Worm (Caenorhabditis elegans) whole organism, late embryonic: ENCODE data around the gene mma-1.

Source experiments
- ceh-30 ChIP-seq: fragments of 150-350 bp; optimal IDR thresholded peaks from 2 replicates; lab custom pipeline; 2014; ENCODE audit warnings: missing biosample characterization, missing genetic modification characterization
- lin-11 ChIP-seq: fragments of 200-800 bp; sonication (Bioruptor generic); optimal IDR thresholded peaks from 2 replicates; lab custom pipeline; 2018; ENCODE audit warnings: mild to moderate bottlenecking, missing genetic modification characterization, missing compliant biosample characterization
- nhr-232 ChIP-seq: sonication (generic microtip); optimal IDR thresholded peaks from 2 replicates; lab custom pipeline; 2016; ENCODE audit warnings: missing genetic modification characterization, missing compliant biosample characterization
- pqm-1 ChIP-seq: sonication (generic microtip); optimal IDR thresholded peaks from 2 replicates; lab custom pipeline; 2016; ENCODE audit warnings: missing genetic modification characterization, missing compliant biosample characterization
- tbx-2 ChIP-seq: sonication (generic microtip); optimal IDR thresholded peaks from 2 replicates; lab custom pipeline; 2016; ENCODE audit warnings: missing genetic modification characterization, missing compliant biosample characterization

DNA sequence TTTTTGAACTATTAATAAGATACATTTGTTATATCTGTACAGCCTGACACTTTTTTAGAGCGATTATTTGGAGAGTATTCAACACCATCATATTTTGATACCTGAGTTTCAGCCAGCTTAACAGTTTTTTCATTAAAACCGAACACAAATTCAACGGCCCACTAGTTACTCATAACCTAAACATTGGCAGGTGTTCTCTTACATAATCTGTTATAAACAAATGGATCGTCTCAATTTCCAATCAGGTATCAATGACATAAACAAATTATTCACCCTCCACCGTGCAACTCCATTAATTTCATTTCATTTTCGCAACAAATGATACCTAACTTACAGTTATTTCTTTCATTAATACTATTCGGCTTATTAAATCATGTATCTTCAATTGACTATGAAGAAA, 14.9 kb upstream of the mma-1 start, which contains the start of gene cubn-1:
- TF ChIP-seq ceh-30 (tag; lab: Kevin White, UChicago) (no peak), lin-11 (no peak), pqm-1 (tag; lab: Kevin White, UChicago) (no peak), nhr-232 (tag; lab: Kevin White, UChicago) (no peak), tbx-2 (tag; lab: Kevin White, UChicago) (no peak)
